Fruit fly (Drosophila melanogaster) whole organism, pupa: Measurements from ENCODE around the gene Moca-cyp.
A peak's percentile ranks its signal among the peaks of the same experiment; 100 is the strongest.

Experiments
- CG12605 ChIP-seq: fragments of 200-800 bp; sonication (Bioruptor generic); IDR thresholded peaks from 2 replicates; pipeline ENCODE4 v1.3.6; 2022; ENCODE audit warnings: missing biosample characterization, missing genetic modification characterization
- CG13204 ChIP-seq: fragments of 200-800 bp; sonication (Bioruptor generic); optimal IDR thresholded peaks from 2 replicates; lab custom pipeline; 2018; ENCODE audit warnings: missing biosample characterization, mild to moderate bottlenecking, missing genetic modification characterization, moderate library complexity
- CG32121 ChIP-seq: fragments of 200-800 bp; sonication (Bioruptor generic); IDR thresholded peaks from 2 replicates; pipeline ENCODE4 v1.3.6; 2022; ENCODE audit warnings: missing biosample characterization, missing genetic modification characterization
- CG4496 ChIP-seq: fragments of 200-800 bp; sonication (Bioruptor generic); IDR thresholded peaks from 3 replicates; pipeline ENCODE4 v1.3.6; 2022; ENCODE audit warnings: missing biosample characterization, missing genetic modification characterization
- CG8301 ChIP-seq: fragments of 200-800 bp; sonication (Bioruptor generic); optimal IDR thresholded peaks from 2 replicates; lab custom pipeline; 2018; ENCODE audit warnings: missing biosample characterization, mild to moderate bottlenecking, missing genetic modification characterization
- CG9948 ChIP-seq: fragments of 200-800 bp; sonication (Bioruptor generic); optimal IDR thresholded peaks from 2 replicates; lab custom pipeline; 2018; ENCODE audit warnings: missing biosample characterization, mild to moderate bottlenecking, missing genetic modification characterization, moderate library complexity
- Pif1B ChIP-seq: fragments of 200-800 bp; sonication (Bioruptor generic); optimal IDR thresholded peaks from 3 replicates; lab custom pipeline; 2016; ENCODE audit warnings: missing biosample characterization, missing genetic modification characterization
- fd96Ca ChIP-seq: fragments of 200-800 bp; sonication (Bioruptor generic); IDR thresholded peaks from 3 replicates; pipeline ENCODE4 v1.3.6; 2022; ENCODE audit warnings: missing biosample characterization, missing genetic modification characterization
- gl ChIP-seq: fragments of 200-800 bp; sonication (Bioruptor generic); optimal IDR thresholded peaks from 2 replicates; lab custom pipeline; 2018; ENCODE audit warnings: missing biosample characterization, mild to moderate bottlenecking, missing genetic modification characterization

DNA sequence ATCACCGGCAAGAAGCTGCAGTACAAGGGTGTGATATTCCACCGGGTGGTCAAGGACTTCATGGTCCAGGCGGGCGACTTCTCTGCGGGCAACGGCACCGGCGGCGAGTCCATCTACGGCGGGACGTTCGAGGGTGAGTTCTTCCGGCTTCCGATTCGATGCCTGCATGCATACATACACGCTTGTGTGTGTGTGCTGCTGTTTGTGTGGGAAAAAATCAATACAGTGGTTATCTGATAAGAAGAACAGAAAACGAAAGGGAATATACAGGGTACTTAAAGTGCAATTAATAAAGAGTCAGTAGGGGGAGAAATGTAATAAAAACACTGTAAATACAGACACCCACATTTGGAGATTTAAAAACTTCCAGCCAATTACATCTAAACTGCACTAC is 469 bp downstream of the Moca-cyp start:
- TF ChIP-seq gl (tag; lab: Kevin White, UChicago) (no peak), CG13204 (no peak), CG4496 (GFP tag; lab: Robert Waterston, UW) (peak; percentile 45; the same call in 1 of the 3 replicates), CG9948 (tag; lab: Kevin White, UChicago) (no peak), CG8301 (tag; lab: Kevin White, UChicago) (peak; percentile 16), CG32121 (GFP tag; lab: Robert Waterston, UW) (no peak), Pif1B (GFP tag; lab: Kevin White, UChicago) (no peak), fd96Ca (GFP tag; lab: Robert Waterston, UW) (peak; percentile 18; the same call in 2 of the 3 replicates), CG12605 (GFP tag; lab: Robert Waterston, UW) (peak; percentile 18; the same call in 1 of the 2 replicates)
